Worm (Caenorhabditis elegans): Measurements from ENCODE around the gene Y102F5A.1.

The Y102F5A.1 gene

ce11 chrX:11734110-11734509, 50.0 kb downstream of the Y102F5A.1 start:
- no peak for TF ChIP-seq elt-3 (tag; optimal IDR thresholded peaks at IDR 0.05)
- TF ChIP-seq peb-1 (tag; optimal IDR thresholded peaks at IDR 0.05): no peak
- no peak for TF ChIP-seq nhr-77 (tag; optimal IDR thresholded peaks at IDR 0.05)
- TF ChIP-seq fos-1 (tag; optimal IDR thresholded peaks at IDR 0.05): peak; percentile 66
- no peak for TF ChIP-seq lin-13 (GFP tag; optimal IDR thresholded peaks at IDR 0.05)
- no peak for TF ChIP-seq ztf-1 (GFP tag; conservative IDR thresholded peaks at IDR 0.05)
- no peak for TF ChIP-seq sma-9 (GFP tag; optimal IDR thresholded peaks at IDR 0.05)
- TF ChIP-seq sma-9 (tag; optimal IDR thresholded peaks at IDR 0.05): no peak
- TF ChIP-seq crh-2 (tag; optimal IDR thresholded peaks at IDR 0.05): no peak

DNA sequence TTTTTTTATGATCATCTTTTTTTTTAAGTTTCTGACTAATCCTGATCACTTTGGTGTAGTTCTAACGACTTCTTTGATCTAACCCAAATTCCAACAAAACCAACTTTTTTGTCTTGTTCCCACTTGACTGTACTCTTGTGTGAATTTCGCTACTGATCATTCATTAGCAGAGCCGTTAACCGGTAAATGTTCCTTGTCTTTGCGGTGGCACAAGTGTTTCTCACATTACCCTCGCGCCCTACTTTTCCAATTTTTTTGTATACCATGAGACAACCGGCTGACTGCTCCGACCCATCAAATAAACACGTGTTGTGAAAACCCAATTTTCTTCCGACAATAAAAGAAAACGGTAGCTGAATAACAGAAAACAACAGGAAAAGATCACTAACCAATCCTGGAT, 51.4 kb downstream of the Y102F5A.1 start:
- TF ChIP-seq blmp-1 (tag; optimal IDR thresholded peaks at IDR 0.05; ENCODE audit: insufficient read depth) (no peak), peb-1 (tag; optimal IDR thresholded peaks at IDR 0.05) (no peak), lin-11 (tag; optimal IDR thresholded peaks at IDR 0.05) (no peak), nhr-21 (tag; optimal IDR thresholded peaks at IDR 0.05) (no peak)

Measured in whole organism, L2 larva.